Worm (Caenorhabditis elegans) whole organism, early embryonic: ENCODE data around the gene T08A11.1.

Experiments
- B0310.2 ChIP-seq: sonication (generic microtip); optimal IDR thresholded peaks from 2 replicates; lab custom pipeline; 2016; ENCODE audit warnings: mild to moderate bottlenecking, missing genetic modification characterization, missing compliant biosample characterization
- aly-1 ChIP-seq: sonication (generic microtip); optimal IDR thresholded peaks from 2 replicates; lab custom pipeline; 2016; ENCODE audit warnings: missing genetic modification characterization, missing compliant biosample characterization
- ama-1 ChIP-seq: fragments of 150-350 bp; optimal IDR thresholded peaks from 2 replicates; lab custom pipeline; 2014
- flt-1 ChIP-seq: fragments of 200-800 bp; sonication (Bioruptor generic); IDR thresholded peaks from 2 replicates; pipeline ENCODE4 v1.3.6; 2022; ENCODE audit warnings: missing genetic modification characterization, missing compliant biosample characterization
- hmbx-1 ChIP-seq: sonication (generic microtip); optimal IDR thresholded peaks from 2 replicates; lab custom pipeline; 2016; ENCODE audit warnings: mild to moderate bottlenecking, missing genetic modification characterization, missing compliant biosample characterization
- hmg-4 ChIP-seq: fragments of 200-800 bp; sonication (Bioruptor generic); optimal IDR thresholded peaks from 2 replicates; lab custom pipeline; 2018; ENCODE audit warnings: mild to moderate bottlenecking, missing genetic modification characterization, missing compliant biosample characterization
- hnd-1 ChIP-seq: sonication (generic microtip); optimal IDR thresholded peaks from 2 replicates; lab custom pipeline; 2016; ENCODE audit warnings: missing genetic modification characterization, missing compliant biosample characterization
- pes-1 ChIP-seq: fragments of 200-800 bp; sonication (Bioruptor generic); IDR thresholded peaks from 2 replicates; pipeline ENCODE4 v1.3.6; 2022; ENCODE audit warnings: missing genetic modification reagents, missing genetic modification characterization, missing compliant biosample characterization
- scrt-1 ChIP-seq: fragments of 200-800 bp; sonication (Bioruptor generic); IDR thresholded peaks from 2 replicates; pipeline ENCODE4 v1.3.6; 2022; ENCODE audit warnings: missing genetic modification characterization, missing compliant biosample characterization
- tbx-11 ChIP-seq: fragments of 200-800 bp; sonication (Bioruptor generic); IDR thresholded peaks from 2 replicates; pipeline ENCODE4 v1.3.6; 2022; ENCODE audit warnings: missing genetic modification characterization, missing compliant biosample characterization
- tbx-37 ChIP-seq: fragments of 200-800 bp; sonication (Bioruptor generic); conservative IDR thresholded peaks from 2 replicates; pipeline ENCODE4 v1.3.6; 2022; ENCODE audit warnings: missing genetic modification reagents, missing genetic modification characterization, missing compliant biosample characterization
- tra-4 ChIP-seq: sonication (generic microtip); optimal IDR thresholded peaks from 2 replicates; lab custom pipeline; 2017; ENCODE audit warnings: missing genetic modification characterization, missing compliant biosample characterization

DNA sequence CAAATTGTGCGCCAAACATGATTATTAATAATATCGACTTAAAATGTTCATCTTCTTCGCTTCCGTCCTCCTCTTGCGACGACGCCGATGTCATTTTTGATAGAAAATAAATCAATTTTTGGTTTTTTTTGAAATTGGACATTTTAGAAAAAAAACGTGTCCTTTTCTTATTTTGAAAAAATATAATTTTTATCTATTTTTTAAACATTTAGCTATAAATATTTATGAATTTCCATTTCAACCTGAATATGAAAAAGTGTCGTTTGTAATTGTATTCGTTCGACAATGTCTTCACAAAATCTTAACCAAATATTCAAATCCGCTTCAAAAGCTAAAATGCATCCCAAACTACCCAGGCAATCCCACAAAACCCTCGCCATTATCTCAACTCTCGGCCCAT, 24.4 kb upstream of the T08A11.1 start, which contains the start of gene R10E4.3:
- TF ChIP-seq flt-1 (GFP tag; lab: Robert Waterston, UW) (no peak), ama-1 (lab: Kevin White, UChicago) (no peak), aly-1 (tag; lab: Kevin White, UChicago) (no peak), scrt-1 (GFP tag; lab: Robert Waterston, UW) (no peak), tra-4 (no peak), hnd-1 (tag; lab: Kevin White, UChicago) (no peak), hmg-4 (GFP tag; lab: Kevin White, UChicago) (no peak), hmbx-1 (tag; lab: Kevin White, UChicago) (no peak), B0310.2 (tag; lab: Kevin White, UChicago) (no peak), tbx-37 (GFP tag; lab: Robert Waterston, UW) (no peak), pes-1 (no peak), tbx-11 (no peak)
